Worm (Caenorhabditis elegans): Measurements from ENCODE around the gene tsct-1.
A peak's percentile ranks its signal among the peaks of the same experiment; 100 is the strongest.

The tsct-1 gene

ce11 chrX:12454290-12454795, 20.4 kb downstream of the tsct-1 start, which contains the start of the genes T18D3.9 and T18D3.1:
Gene T18D3.9, minus strand, starts transcription at chrX:12454457.
Gene T18D3.1, plus strand, starts transcription at chrX:12454745.
- TF ChIP-seq pes-1 (GFP tag; IDR thresholded peaks at IDR 0.05) (no peak), flt-1 (GFP tag; IDR thresholded peaks at IDR 0.05) (no peak), tbx-37 (GFP tag; conservative IDR thresholded peaks at IDR 0.05) (no peak), scrt-1 (GFP tag; IDR thresholded peaks at IDR 0.05) (no peak), hmbx-1 (tag; optimal IDR thresholded peaks at IDR 0.05) (no peak), ceh-13 (GFP tag; optimal IDR thresholded peaks at IDR 0.05) (no peak), sea-1 (GFP tag; conservative IDR thresholded peaks at IDR 0.05) (no peak), hmg-4 (GFP tag; optimal IDR thresholded peaks at IDR 0.05) (no peak), ama-1 (optimal IDR thresholded peaks at IDR 0.05) (no peak), tra-4 (tag; optimal IDR thresholded peaks at IDR 0.05) (no peak), F13C5.2 (tag; optimal IDR thresholded peaks at IDR 0.05) (no peak), aly-1 (tag; optimal IDR thresholded peaks at IDR 0.05) (no peak), B0310.2 (tag; optimal IDR thresholded peaks at IDR 0.05) (no peak), hnd-1 (tag; optimal IDR thresholded peaks at IDR 0.05) (no peak)

ce11 chrX:12458021-12458420, 24.1 kb downstream of the tsct-1 start:
- TF ChIP-seq ets-7 (tag; optimal IDR thresholded peaks at IDR 0.05) = no peak
- TF ChIP-seq sea-1 (GFP tag; conservative IDR thresholded peaks at IDR 0.05) = peak; percentile 85
- TF ChIP-seq F13C5.2 (tag; optimal IDR thresholded peaks at IDR 0.05) = peak; percentile 78
- TF ChIP-seq scrt-1 (GFP tag; IDR thresholded peaks at IDR 0.05) = peak; percentile 85
- peak; percentile 76 for TF ChIP-seq tbx-11 (GFP tag; IDR thresholded peaks at IDR 0.05)
- TF ChIP-seq hmbx-1 (tag; optimal IDR thresholded peaks at IDR 0.05) = peak; percentile 46
- peak; percentile 62 for TF ChIP-seq aly-1 (tag; optimal IDR thresholded peaks at IDR 0.05)
- TF ChIP-seq hmg-4 (GFP tag; optimal IDR thresholded peaks at IDR 0.05) = peak; percentile 85
- TF ChIP-seq pes-1 (GFP tag; IDR thresholded peaks at IDR 0.05) = peak; percentile 90
- TF ChIP-seq ceh-36 (tag; optimal IDR thresholded peaks at IDR 0.05) = peak; percentile 70
- peak; percentile 50 for TF ChIP-seq hnd-1 (tag; optimal IDR thresholded peaks at IDR 0.05)
- TF ChIP-seq ama-1 (optimal IDR thresholded peaks at IDR 0.05) = no peak
- TF ChIP-seq flt-1 (GFP tag; IDR thresholded peaks at IDR 0.05) = peak; percentile 75
- TF ChIP-seq tbx-37 (GFP tag; conservative IDR thresholded peaks at IDR 0.05) = peak; percentile 64; the same call in 1 of the 2 replicates
- peak; percentile 68 for TF ChIP-seq B0310.2 (tag; optimal IDR thresholded peaks at IDR 0.05)
- peak; percentile 71 for TF ChIP-seq ceh-13 (GFP tag; optimal IDR thresholded peaks at IDR 0.05)
- peak; percentile 29 for TF ChIP-seq tra-4 (tag; optimal IDR thresholded peaks at IDR 0.05)

- TF ChIP-seq ama-1 (optimal IDR thresholded peaks at IDR 0.05) (no peak), pes-1 (GFP tag; IDR thresholded peaks at IDR 0.05) (no peak), ceh-13 (GFP tag; optimal IDR thresholded peaks at IDR 0.05) (no peak), hmg-4 (GFP tag; optimal IDR thresholded peaks at IDR 0.05) (no peak), hnd-1 (tag; optimal IDR thresholded peaks at IDR 0.05) (no peak)
These were observed 27.7 kb downstream of the tsct-1 start, which contains the start of gene odr-7 for ce11 chrX:12461557-12461956. Gene odr-7, minus strand, starts transcription at chrX:12461657.

DNA sequence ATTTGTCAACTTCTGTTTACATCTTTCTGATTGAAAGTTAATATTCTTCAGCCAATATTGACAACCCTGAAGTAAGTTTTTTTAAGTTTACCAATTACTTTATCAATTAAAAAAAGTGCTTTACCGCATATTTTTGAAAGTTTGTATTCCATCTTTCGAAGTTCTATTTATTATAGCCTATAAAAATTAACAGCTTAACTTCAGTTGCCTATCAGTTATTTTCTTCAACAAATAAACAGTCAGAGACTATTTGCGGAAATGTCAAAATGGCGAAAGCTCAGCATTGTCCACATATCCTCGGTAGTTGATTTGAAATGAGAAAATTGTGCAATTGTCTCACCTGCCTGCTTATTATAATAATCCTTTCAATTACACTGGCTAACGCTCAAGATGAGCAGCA, 29.6 kb downstream of the tsct-1 start, which contains the start of gene T18D3.5:
T18D3.5 (plus strand) TSS at position 301 of the 400 bp plus-strand sequence.
- TF ChIP-seq sea-1 (GFP tag; conservative IDR thresholded peaks at IDR 0.05) (no peak), hnd-1 (tag; optimal IDR thresholded peaks at IDR 0.05) (no peak), ets-7 (tag; optimal IDR thresholded peaks at IDR 0.05) (no peak), pes-1 (GFP tag; IDR thresholded peaks at IDR 0.05) (no peak), hmbx-1 (tag; optimal IDR thresholded peaks at IDR 0.05) (no peak), hmg-4 (GFP tag; optimal IDR thresholded peaks at IDR 0.05) (no peak), tbx-37 (GFP tag; conservative IDR thresholded peaks at IDR 0.05) (no peak), ceh-36 (tag; optimal IDR thresholded peaks at IDR 0.05) (no peak), B0310.2 (tag; optimal IDR thresholded peaks at IDR 0.05) (no peak), F13C5.2 (tag; optimal IDR thresholded peaks at IDR 0.05) (no peak), aly-1 (tag; optimal IDR thresholded peaks at IDR 0.05) (no peak), flt-1 (GFP tag; IDR thresholded peaks at IDR 0.05) (no peak), ceh-13 (GFP tag; optimal IDR thresholded peaks at IDR 0.05) (no peak), scrt-1 (GFP tag; IDR thresholded peaks at IDR 0.05) (no peak), ama-1 (optimal IDR thresholded peaks at IDR 0.05) (no peak), tbx-11 (GFP tag; IDR thresholded peaks at IDR 0.05) (no peak)

- no peak for TF ChIP-seq tbx-11 (GFP tag; IDR thresholded peaks at IDR 0.05)
- TF ChIP-seq aly-1 (tag; optimal IDR thresholded peaks at IDR 0.05) = no peak
- no peak for TF ChIP-seq hmg-4 (GFP tag; optimal IDR thresholded peaks at IDR 0.05)
- TF ChIP-seq B0310.2 (tag; optimal IDR thresholded peaks at IDR 0.05) = no peak
- TF ChIP-seq sea-1 (GFP tag; conservative IDR thresholded peaks at IDR 0.05) = no peak
- no peak for TF ChIP-seq tbx-37 (GFP tag; conservative IDR thresholded peaks at IDR 0.05)
- no peak for TF ChIP-seq pes-1 (GFP tag; IDR thresholded peaks at IDR 0.05)
- no peak for TF ChIP-seq tra-4 (tag; optimal IDR thresholded peaks at IDR 0.05)
- TF ChIP-seq hmbx-1 (tag; optimal IDR thresholded peaks at IDR 0.05) = no peak
- TF ChIP-seq F13C5.2 (tag; optimal IDR thresholded peaks at IDR 0.05) = no peak
- no peak for TF ChIP-seq scrt-1 (GFP tag; IDR thresholded peaks at IDR 0.05)
- no peak for TF ChIP-seq hnd-1 (tag; optimal IDR thresholded peaks at IDR 0.05)
- TF ChIP-seq ama-1 (optimal IDR thresholded peaks at IDR 0.05) = no peak
- TF ChIP-seq ceh-13 (GFP tag; optimal IDR thresholded peaks at IDR 0.05) = no peak
- TF ChIP-seq ceh-36 (tag; optimal IDR thresholded peaks at IDR 0.05) = no peak
- TF ChIP-seq ets-7 (tag; optimal IDR thresholded peaks at IDR 0.05) = no peak
- no peak for TF ChIP-seq flt-1 (GFP tag; IDR thresholded peaks at IDR 0.05)
These were observed 32.9 kb downstream of the tsct-1 start, which contains the start of gene cdf-2 for ce11 chrX:12466769-12467168. Gene cdf-2, minus strand, starts transcription at chrX:12466917.

ce11 chrX:12467660-12468111, 33.8 kb downstream of the tsct-1 start, which contains the start of gene myo-2:
Gene myo-2, plus strand, starts transcription at chrX:12468061.
- TF ChIP-seq aly-1 (tag; optimal IDR thresholded peaks at IDR 0.05) (no peak), ets-7 (tag; optimal IDR thresholded peaks at IDR 0.05) (no peak), ama-1 (optimal IDR thresholded peaks at IDR 0.05) (no peak), flt-1 (GFP tag; IDR thresholded peaks at IDR 0.05) (no peak), hmbx-1 (tag; optimal IDR thresholded peaks at IDR 0.05) (no peak), F13C5.2 (tag; optimal IDR thresholded peaks at IDR 0.05) (no peak), sea-1 (GFP tag; conservative IDR thresholded peaks at IDR 0.05) (no peak), scrt-1 (GFP tag; IDR thresholded peaks at IDR 0.05) (no peak), tra-4 (tag; optimal IDR thresholded peaks at IDR 0.05) (no peak), tbx-11 (GFP tag; IDR thresholded peaks at IDR 0.05) (no peak), ceh-13 (GFP tag; optimal IDR thresholded peaks at IDR 0.05) (no peak), pes-1 (GFP tag; IDR thresholded peaks at IDR 0.05) (no peak), B0310.2 (tag; optimal IDR thresholded peaks at IDR 0.05) (no peak), ceh-36 (tag; optimal IDR thresholded peaks at IDR 0.05) (no peak)

Measured in whole organism, early embryonic.